Worm (Caenorhabditis elegans) whole organism, mixed stage, embryonic: Measurements from ENCODE around the gene C03H5.4.

Experiments used
- ces-1 ChIP-seq: fragments of 150-350 bp; optimal IDR thresholded peaks from 2 replicates; lab custom pipeline; 2014; ENCODE audit warnings: missing biosample characterization, missing genetic modification reagents, missing genetic modification characterization
- elt-3 ChIP-seq: fragments of 150-350 bp; optimal IDR thresholded peaks from 2 replicates; lab custom pipeline; 2014; ENCODE audit warnings: missing biosample characterization, missing genetic modification characterization
- mab-5 ChIP-seq: fragments of 150-350 bp; optimal IDR thresholded peaks from 2 replicates; lab custom pipeline; 2014; ENCODE audit warnings: missing biosample characterization, missing genetic modification characterization
- nhr-12 ChIP-seq: fragments of 150-350 bp; optimal IDR thresholded peaks from 2 replicates; lab custom pipeline; 2014; ENCODE audit warnings: missing biosample characterization, missing genetic modification characterization
- nhr-2 ChIP-seq: fragments of 150-350 bp; optimal IDR thresholded peaks from 2 replicates; lab custom pipeline; 2014; ENCODE audit warnings: missing biosample characterization, missing genetic modification characterization
- nhr-237 ChIP-seq: fragments of 150-350 bp; optimal IDR thresholded peaks from 2 replicates; lab custom pipeline; 2014; ENCODE audit warnings: missing biosample characterization, missing genetic modification characterization
- sem-2 ChIP-seq: fragments of 200-800 bp; sonication (Bioruptor generic); optimal IDR thresholded peaks from 2 replicates; lab custom pipeline; 2018; ENCODE audit warnings: mild to moderate bottlenecking, missing genetic modification characterization, missing compliant biosample characterization
- snpc-4 ChIP-seq: fragments of 150-350 bp; optimal IDR thresholded peaks from 2 replicates; lab custom pipeline; 2014; ENCODE audit warnings: missing biosample characterization, missing genetic modification characterization
- unc-39 ChIP-seq: fragments of 150-350 bp; optimal IDR thresholded peaks from 2 replicates; lab custom pipeline; 2014; ENCODE audit warnings: missing biosample characterization, missing genetic modification characterization
- unc-62 ChIP-seq: fragments of 150-350 bp; optimal IDR thresholded peaks from 2 replicates; lab custom pipeline; 2014; ENCODE audit warnings: missing biosample characterization, missing genetic modification reagents, missing genetic modification characterization
- ztf-11 ChIP-seq: fragments of 150-350 bp; optimal IDR thresholded peaks from 2 replicates; lab custom pipeline; 2014; ENCODE audit warnings: missing biosample characterization, missing genetic modification characterization

DNA sequence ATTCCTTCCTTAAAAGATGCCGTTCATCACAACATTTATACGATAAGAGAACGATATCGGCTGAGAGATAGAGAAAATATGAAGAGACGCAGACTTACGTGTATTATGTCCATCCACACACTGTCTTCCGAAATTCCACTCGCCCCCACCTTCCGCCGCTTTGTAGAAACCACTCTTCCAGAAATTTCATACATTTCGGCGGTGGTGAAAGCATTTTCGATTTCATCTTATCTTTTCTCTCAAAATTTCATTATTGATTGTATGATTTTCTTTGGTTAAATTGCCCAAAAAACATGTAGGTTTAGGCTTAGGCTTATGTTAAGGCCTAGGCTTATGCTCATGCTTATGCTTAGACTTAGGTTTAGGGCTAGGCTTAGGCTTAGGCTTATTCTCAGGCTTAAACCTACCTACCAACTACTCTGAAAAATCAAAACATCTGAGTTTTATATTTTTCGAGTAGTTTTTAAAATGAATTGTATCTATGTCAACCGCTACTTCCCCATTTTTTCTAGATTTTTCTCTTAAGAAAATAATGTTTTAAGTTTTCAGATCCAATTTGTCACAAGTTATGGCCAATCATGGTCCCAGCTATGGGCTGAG is 37.7 kb upstream of the C03H5.4 start, which contains the start of gene cpn-2:
- TF ChIP-seq unc-62 (no peak), nhr-2 (no peak), snpc-4 (tag; lab: Kevin White, UChicago) (no peak), ztf-11 (tag; lab: Kevin White, UChicago) (no peak), mab-5 (no peak), nhr-237 (tag; lab: Kevin White, UChicago) (no peak), nhr-12 (tag; lab: Kevin White, UChicago) (no peak), elt-3 (tag; lab: Kevin White, UChicago) (no peak), unc-39 (no peak), sem-2 (GFP tag; lab: Kevin White, UChicago) (no peak), ces-1 (GFP tag; lab: Kevin White, UChicago) (no peak)
